Worm (Caenorhabditis elegans): ENCODE data around the gene pal-1.

DNA sequence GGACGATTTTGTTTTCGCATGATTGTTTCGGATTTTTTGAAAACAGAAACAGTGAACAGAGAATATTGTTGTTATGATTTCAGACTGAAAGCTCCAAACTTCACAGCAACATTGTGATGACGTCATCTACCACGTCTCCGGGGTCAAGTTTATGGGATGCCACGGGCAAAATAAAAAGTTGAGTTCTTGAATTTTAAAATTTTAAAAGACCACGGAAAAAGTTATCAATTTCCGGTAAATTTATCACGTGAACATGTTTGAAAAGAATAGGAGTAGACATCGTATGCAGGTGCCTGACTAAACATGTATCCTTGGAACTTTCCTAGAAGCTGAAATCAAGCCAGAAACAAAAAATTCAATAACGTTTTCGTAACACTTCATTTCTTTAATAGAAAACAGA lies 45.9 kb downstream of the pal-1 start, which contains the start of gene B0393.4:
- TF ChIP-seq ref-1 (GFP tag; conservative IDR thresholded peaks at IDR 0.05) = no peak
- no peak for TF ChIP-seq T22C8.4 (GFP tag; IDR thresholded peaks at IDR 0.05)
- TF ChIP-seq tab-1 (GFP tag; IDR thresholded peaks at IDR 0.05) = no peak
- TF ChIP-seq ztf-29 (GFP tag; IDR thresholded peaks at IDR 0.05) = no peak
- TF ChIP-seq med-1 (GFP tag; optimal IDR thresholded peaks at IDR 0.05; ENCODE audit: insufficient read depth) = no peak
- TF ChIP-seq klf-2 (GFP tag; conservative IDR thresholded peaks at IDR 0.05) = no peak
- TF ChIP-seq flt-1 (GFP tag; IDR thresholded peaks at IDR 0.05) = no peak

Data from whole organism, midembryonic.